Fruit fly (Drosophila melanogaster) whole organism, larva: ENCODE measurements around the gene upd3.

Experiments
- noc ChIP-seq: fragments of 200-800 bp; sonication (Bioruptor generic); optimal IDR thresholded peaks from 3 replicates; lab custom pipeline; 2019; ENCODE audit warnings: missing biosample characterization, mild to moderate bottlenecking, missing genetic modification characterization, moderate library complexity

Gene upd3

dm6 chrX:18309241-18309697 lies 32.2 kb downstream of the upd3 start, which contains the start of gene upd1:
Gene upd1, minus strand, starts transcription at chrX:18309291.
- no peak for TF ChIP-seq noc (tag; lab: Kevin White, UChicago)

- no peak for TF ChIP-seq noc (tag; lab: Kevin White, UChicago)
Measured at dm6 chrX:18310979-18311378, 33.9 kb downstream of the upd3 start.

dm6 chrX:18312445-18312911 lies 35.4 kb downstream of the upd3 start:
- TF ChIP-seq noc (tag; lab: Kevin White, UChicago), result no peak

dm6 chrX:18315835-18316234 lies 38.8 kb downstream of the upd3 start:
- TF ChIP-seq noc (tag; lab: Kevin White, UChicago), result no peak

- TF ChIP-seq noc (tag; lab: Kevin White, UChicago), result peak; percentile 5
Measured at dm6 chrX:18319912-18320520, 43.0 kb downstream of the upd3 start.

- peak; percentile 42 for TF ChIP-seq noc (tag; lab: Kevin White, UChicago)
Measured at dm6 chrX:18320825-18321224, 43.8 kb downstream of the upd3 start, which contains the start of gene CG6023. Gene CG6023, minus strand, starts transcription at chrX:18321193.

dm6 chrX:18321358-18321757 lies 44.3 kb downstream of the upd3 start:
- TF ChIP-seq noc (tag; lab: Kevin White, UChicago), result no peak
